Fruit fly (Drosophila melanogaster): ENCODE data around the gene CG15282.
"Not testable (repeated sequence)": the region's sequence is repeated elsewhere in the genome, so short reads cannot be mapped to it uniquely, and the experiment has no call there.

CG15282 gene

DNA sequence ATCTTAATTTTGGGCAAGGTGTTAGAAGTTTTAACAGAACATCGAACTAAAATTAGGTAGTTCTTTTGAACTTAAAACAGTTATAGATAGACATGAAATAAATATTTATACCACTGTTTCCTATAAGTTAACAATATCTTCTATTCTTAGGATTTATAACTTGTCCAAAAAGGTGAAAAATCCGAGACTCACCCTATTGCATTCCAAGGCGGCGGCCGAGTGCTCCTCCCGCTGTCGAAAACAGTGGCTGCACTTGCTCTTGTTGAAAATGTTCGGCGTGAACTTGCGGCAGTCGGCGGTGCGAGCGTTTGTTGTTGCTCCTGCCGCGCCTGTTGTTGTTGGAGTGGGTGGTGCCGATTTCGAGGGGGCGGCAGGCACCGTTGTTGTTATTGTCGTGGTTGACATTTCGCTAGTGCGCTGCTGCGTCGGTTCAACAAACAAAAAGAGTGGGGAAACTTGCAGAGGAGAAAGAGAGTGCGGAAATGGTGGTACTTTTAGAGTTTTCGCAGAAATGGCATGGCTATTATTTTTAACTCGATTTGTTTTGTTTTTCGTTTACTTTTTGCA lies 23.9 kb upstream of the CG15282 start:
- TF ChIP-seq CG17801 (GFP tag; optimal IDR thresholded peaks at IDR 0.05; ENCODE audit: partially characterized antibody), result no peak

DNA sequence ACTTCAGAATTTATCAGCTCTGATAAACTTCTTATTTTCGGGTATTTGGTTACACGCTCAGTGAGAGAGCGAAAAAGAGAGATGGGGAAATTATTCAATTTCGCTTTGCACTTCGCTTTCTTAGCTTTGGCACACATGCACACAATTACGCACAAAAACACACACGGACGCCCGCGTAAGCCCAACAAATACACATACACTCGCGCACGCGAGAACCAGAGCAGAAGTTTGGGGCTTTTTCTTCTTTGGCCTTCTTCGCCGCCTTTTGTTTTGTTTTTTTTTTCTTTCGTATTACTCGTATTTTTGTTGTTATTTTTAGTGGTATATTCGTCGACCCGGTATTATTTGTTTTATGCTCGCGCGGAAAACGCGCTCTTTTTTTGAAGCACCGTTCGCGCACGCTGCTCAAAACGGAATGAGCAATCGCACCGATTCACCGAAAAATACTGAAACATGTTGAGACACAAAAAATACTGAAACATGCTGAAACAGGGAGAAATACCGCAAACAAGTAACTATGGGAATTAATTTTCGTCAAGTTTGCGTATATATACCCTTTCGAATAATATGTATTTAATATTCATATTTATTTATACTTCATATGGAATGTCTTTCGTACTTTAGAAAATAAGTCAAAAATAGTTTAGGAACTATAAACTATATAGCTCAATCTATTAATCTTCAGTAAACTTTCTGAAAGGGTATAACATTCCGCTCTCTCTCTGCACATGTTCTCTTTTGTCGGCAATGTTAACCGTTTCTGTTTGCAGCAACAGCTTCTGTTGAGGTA lies 23.2 kb upstream of the CG15282 start, which contains the start of gene osp:
Gene osp (minus strand): TSS at position 419 of the 790 bp plus-strand sequence.
- TF ChIP-seq CG17801 (GFP tag; optimal IDR thresholded peaks at IDR 0.05; ENCODE audit: partially characterized antibody), result peak; percentile 97

DNA sequence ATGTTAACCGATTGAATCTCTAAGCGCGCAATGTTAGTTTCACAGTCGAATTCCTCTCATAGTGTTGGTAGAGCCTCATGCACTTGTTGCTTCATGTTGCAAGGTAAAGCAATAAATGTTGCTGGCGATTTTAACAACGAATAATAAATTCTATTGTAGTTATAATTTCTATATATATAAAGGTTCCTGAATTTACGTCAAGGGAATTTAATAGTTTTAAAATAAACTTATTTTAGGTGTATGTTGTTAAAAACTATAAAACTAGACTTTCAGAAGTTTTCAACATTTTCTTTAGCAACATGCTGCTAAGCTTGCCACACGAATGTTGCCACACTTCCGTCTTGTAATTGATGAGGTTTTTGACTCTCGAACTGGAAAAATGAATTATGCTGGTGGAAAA lies 22.0 kb upstream of the CG15282 start:
- no peak for TF ChIP-seq CG17801 (GFP tag; optimal IDR thresholded peaks at IDR 0.05; ENCODE audit: partially characterized antibody)

DNA sequence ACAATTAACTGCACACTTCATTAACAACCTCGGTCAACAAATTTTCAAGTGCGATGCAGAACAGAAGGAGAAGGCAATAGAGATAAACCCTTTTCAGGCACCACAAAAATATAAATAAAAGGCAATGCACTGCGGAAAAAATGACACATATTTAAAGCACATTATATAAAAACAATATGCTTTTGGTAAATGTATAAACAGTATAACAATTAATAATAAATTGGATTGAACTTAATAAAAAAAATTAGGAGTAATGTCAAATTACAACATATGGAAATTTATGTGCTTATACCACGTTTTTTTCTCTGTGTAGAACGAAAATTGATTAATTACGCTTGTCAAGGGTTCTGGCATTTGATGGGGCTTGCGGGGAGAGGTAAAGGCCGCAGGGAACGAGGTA lies 21.5 kb upstream of the CG15282 start:
- TF ChIP-seq CG17801 (GFP tag; optimal IDR thresholded peaks at IDR 0.05; ENCODE audit: partially characterized antibody), result no peak

DNA sequence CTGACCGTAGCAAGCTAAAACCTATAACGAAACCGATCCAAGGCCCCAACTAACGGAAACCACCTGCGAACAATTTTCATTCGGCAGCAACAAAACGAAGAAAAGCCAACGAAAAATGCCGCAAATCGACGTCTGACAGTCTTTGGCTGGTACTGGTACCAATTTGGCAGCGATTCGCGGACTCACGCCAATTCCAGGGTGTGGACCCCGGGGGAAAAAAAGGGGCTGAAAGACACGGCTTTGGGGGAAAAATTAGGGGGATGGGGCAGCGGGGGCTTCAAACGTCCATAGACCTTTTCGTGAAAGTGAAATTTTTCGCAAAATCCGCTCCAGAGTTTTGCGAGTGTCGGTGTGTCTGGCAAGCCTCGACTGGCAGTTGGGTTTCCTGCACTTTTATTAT lies 18.7 kb upstream of the CG15282 start:
- no peak for TF ChIP-seq CG17801 (GFP tag; optimal IDR thresholded peaks at IDR 0.05; ENCODE audit: partially characterized antibody)

DNA sequence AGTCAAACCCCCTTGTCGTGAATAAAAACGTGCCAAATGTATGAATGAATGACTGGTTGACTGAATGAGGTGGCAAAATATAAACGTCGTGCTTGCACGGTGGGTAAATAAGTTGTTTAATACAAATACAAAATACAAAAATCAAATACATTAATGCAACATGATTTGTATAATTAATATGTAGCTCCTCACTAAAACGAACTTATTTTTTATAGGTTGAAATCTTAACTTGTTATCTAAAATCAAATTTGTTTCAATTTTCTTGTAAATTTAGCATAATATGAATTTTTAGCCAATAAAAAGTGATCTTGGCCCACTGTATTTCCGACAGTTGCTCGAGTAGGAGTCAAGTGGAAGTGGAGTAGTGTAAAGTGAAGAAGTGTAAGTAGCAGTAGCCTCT lies 14.3 kb upstream of the CG15282 start:
- no peak for TF ChIP-seq CG17801 (GFP tag; optimal IDR thresholded peaks at IDR 0.05; ENCODE audit: partially characterized antibody)

DNA sequence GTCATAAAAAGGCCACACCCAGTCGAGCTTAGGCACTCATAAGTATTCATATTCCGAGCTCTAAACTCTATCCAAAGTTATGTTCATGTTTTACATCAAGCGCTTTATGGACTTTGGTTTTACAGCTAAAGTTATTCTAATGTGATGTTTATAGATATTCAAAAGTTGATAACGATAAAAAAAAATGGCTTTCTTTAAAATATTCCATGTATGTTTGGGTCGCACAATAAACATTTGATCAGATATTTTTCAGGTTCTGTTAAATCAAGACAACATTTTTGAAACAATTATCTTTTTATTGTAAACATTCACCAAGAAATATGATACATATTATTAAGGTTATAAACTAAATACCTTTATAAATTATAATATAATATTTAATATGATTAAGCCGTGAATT lies 13.3 kb upstream of the CG15282 start:
- TF ChIP-seq CG17801 (GFP tag; optimal IDR thresholded peaks at IDR 0.05; ENCODE audit: partially characterized antibody), result no peak

DNA sequence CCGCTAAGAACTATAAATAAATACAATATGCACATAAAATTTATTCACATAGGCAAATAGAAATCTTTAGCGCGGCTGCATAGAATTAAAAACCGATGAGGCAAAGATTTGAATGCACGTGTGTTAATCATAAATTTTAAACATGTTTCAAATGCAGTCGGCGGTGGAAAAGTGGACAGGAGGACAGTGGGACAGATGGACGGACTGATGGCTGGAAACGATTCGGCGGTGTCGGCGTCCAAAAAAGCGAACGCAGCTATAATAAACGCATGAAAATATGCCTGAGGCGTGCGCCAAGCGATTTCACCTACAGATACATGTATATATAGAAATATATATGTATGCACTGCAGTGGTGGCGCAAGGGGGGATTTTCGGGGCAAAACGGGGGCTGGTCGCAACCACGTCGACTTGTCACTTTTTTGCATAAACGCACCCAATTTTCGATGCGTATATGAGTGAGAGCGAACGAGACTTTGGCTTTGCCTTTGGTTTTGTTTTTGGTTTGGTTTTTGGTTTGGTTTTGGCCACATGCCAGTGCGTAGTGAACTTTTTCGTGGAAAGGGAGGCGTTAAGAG lies 12.7 kb upstream of the CG15282 start:
- no peak for TF ChIP-seq CG17801 (GFP tag; optimal IDR thresholded peaks at IDR 0.05; ENCODE audit: partially characterized antibody)

DNA sequence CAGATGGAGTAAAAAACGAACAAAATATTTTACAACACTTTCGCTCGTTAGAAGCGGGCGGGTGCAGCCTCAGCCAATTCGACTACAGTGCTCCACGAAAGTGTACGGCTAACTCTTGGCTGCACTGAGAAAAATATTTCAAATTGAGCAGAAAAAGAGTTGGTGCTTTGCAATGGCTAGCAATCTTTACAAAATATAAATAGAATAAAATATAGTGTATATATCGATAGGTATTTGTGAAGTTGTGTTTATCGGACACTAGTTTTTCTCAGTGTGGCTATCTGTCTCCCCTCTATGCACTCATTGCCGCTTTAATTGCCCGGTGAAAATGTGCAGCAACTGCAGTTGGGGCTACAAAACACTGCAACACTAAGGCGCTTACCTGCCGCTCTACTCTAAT lies 10.8 kb upstream of the CG15282 start:
- TF ChIP-seq CG17801 (GFP tag; optimal IDR thresholded peaks at IDR 0.05; ENCODE audit: partially characterized antibody), result no peak

DNA sequence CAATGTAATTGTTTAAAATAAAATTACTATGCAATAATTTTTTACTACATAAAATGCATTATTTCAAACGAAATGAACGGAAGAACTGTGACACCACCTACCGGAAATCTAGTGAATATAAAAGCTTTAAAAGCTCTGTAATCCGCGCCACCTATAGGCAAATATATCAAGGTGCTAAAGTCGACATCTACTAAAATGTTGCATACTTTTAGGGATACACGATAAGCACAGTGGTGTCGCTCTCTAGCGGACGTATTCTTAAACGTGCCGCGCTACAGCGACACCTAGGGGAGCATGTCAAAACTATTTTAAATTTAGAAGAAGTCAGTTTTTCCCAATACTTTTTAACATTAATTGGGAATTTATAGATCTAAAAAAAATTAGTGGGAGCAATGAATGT lies 6.1 kb upstream of the CG15282 start:
- peak; percentile 20 for TF ChIP-seq CG17801 (GFP tag; optimal IDR thresholded peaks at IDR 0.05; ENCODE audit: partially characterized antibody)

DNA sequence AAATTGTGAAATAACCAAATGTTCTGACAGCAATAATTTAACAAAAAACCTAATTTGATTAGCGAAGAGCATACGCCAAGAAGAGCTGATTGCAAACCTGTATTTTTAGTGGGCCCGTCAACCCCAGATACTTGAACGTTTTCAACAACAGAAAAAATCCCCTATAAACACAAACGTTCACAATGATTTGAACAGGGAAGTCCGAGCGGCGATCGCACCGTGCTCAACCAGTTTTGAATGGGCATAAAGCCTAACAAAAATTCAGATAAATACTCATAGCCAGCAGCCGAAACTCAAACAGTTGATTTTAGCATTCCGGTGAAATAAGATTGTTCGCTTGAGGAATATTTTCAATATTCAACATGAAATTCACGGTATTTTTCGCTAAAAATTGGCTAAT lies 1.2 kb downstream of the CG15282 start, which contains the start of gene CG34165:
Gene CG34165 (plus strand): TSS at position 284 of the 400 bp plus-strand sequence.
- no peak for TF ChIP-seq CG17801 (GFP tag; optimal IDR thresholded peaks at IDR 0.05; ENCODE audit: partially characterized antibody)

DNA sequence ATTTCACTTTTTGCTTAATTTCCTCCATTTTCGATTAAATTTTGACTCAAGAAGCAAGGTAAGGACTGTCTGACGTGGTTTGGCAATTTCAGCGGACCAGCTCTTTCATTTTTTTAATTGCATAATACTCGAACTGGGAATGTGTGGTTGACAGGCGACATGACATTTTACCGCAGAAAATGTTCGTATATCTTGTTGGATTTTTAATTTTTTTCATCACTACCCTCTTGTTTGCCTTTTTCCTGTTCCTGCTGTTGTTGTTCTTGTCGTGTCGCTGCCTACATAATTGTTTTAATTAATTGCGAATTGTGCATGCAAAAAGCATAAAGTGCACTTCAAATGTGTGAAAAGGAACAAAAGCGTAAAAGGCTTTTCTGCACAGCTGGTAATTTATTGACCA lies 17.8 kb downstream of the CG15282 start, which contains the start of gene CG42685:
Gene CG42685 (minus strand): TSS at position 101 of the 400 bp plus-strand sequence.
- no peak for TF ChIP-seq CG17801 (GFP tag; optimal IDR thresholded peaks at IDR 0.05; ENCODE audit: partially characterized antibody)

DNA sequence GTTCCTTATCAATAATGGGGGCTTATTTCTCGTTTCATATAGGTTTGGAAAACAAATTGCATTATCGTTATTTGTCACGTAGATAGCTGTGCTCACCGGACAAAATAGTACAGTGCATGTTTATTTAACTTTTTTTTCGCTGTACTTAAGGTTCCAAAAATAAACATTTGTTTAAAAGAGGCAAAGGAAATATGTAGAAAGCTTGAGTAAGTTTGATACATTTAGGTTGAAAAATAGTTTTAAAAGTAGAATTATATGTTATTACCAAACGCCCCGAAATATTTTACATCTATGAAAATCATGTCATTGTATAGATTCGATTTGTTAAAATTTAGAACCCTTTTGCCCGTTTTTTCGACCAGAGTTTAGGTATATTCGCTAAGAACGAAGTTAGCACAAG lies 23.3 kb downstream of the CG15282 start, which contains the start of gene CG31835:
Gene CG31835 (plus strand): TSS at position 301 of the 400 bp plus-strand sequence.
- TF ChIP-seq CG17801 (GFP tag; optimal IDR thresholded peaks at IDR 0.05; ENCODE audit: partially characterized antibody), result not testable (repeated sequence)

DNA sequence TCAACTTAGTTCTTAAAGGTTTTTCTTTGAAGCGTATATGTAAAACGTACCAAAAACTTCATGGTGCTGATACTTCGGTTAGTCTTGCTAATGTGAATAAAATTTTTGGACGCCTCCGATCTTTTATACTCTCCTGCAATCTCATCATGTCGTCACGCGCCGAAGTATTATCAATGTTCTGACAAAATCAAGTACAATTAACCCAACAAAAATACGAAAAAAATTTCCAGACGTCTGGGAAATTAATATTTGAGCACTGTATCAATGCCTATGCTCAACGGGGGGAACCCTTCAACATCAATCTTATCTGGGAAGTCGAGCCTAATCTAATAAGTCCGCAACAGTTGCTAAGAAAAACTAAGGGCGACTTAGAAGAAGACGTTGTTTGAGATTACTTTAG lies 25.4 kb downstream of the CG15282 start, which contains the start of gene CG31775:
Gene CG31775 (minus strand): TSS at position 101 of the 400 bp plus-strand sequence.
- TF ChIP-seq CG17801 (GFP tag; optimal IDR thresholded peaks at IDR 0.05; ENCODE audit: partially characterized antibody), result not testable (repeated sequence)

DNA sequence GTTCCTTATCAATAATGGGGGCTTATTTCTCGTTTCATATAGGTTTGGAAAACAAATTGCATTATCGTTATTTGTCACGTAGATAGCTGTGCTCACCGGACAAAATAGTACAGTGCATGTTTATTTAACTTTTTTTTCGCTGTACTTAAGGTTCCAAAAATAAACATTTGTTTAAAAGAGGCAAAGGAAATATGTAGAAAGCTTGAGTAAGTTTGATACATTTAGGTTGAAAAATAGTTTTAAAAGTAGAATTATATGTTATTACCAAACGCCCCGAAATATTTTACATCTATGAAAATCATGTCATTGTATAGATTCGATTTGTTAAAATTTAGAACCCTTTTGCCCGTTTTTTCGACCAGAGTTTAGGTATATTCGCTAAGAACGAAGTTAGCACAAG lies 27.3 kb downstream of the CG15282 start, which contains the start of gene CG42585:
Gene CG42585 (plus strand): TSS at position 301 of the 400 bp plus-strand sequence.
- TF ChIP-seq CG17801 (GFP tag; optimal IDR thresholded peaks at IDR 0.05; ENCODE audit: partially characterized antibody), result not testable (repeated sequence)

DNA sequence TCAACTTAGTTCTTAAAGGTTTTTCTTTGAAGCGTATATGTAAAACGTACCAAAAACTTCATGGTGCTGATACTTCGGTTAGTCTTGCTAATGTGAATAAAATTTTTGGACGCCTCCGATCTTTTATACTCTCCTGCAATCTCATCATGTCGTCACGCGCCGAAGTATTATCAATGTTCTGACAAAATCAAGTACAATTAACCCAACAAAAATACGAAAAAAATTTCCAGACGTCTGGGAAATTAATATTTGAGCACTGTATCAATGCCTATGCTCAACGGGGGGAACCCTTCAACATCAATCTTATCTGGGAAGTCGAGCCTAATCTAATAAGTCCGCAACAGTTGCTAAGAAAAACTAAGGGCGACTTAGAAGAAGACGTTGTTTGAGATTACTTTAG lies 29.5 kb downstream of the CG15282 start, which contains the start of gene CG42586:
Gene CG42586 (minus strand): TSS at position 101 of the 400 bp plus-strand sequence.
- not testable (repeated sequence) for TF ChIP-seq CG17801 (GFP tag; optimal IDR thresholded peaks at IDR 0.05; ENCODE audit: partially characterized antibody)
